Worm (Caenorhabditis elegans) whole organism, L1 larva: ENCODE data around the gene oac-54.
A peak's percentile ranks its signal among the peaks of the same experiment; 100 is the strongest.

ENCODE experiments used
- C16A3.4 ChIP-seq: fragments of 150-350 bp; optimal IDR thresholded peaks from 2 replicates; lab custom pipeline; 2014; ENCODE audit warnings: missing biosample characterization, missing genetic modification characterization
- C34B4.2 ChIP-seq: sonication (generic microtip); optimal IDR thresholded peaks from 2 replicates; lab custom pipeline; 2017; ENCODE audit warnings: mild to moderate bottlenecking, missing genetic modification characterization, missing compliant biosample characterization
- Y116A8C.19 ChIP-seq: sonication (generic microtip); optimal IDR thresholded peaks from 2 replicates; lab custom pipeline; 2016; ENCODE audit warnings: missing compliant biosample characterization, missing genetic modification characterization, borderline replicate concordance
- ama-1 ChIP-seq: fragments of 150-350 bp; optimal IDR thresholded peaks from 2 replicates; lab custom pipeline; 2014
- blmp-1 ChIP-seq: fragments of 150-350 bp; optimal IDR thresholded peaks from 2 replicates; lab custom pipeline; 2014; ENCODE audit warnings: missing biosample characterization, missing genetic modification characterization
- ceh-63 ChIP-seq: fragments of 200-800 bp; sonication (Bioruptor generic); optimal IDR thresholded peaks from 2 replicates; lab custom pipeline; 2018; ENCODE audit warnings: mild to moderate bottlenecking, missing genetic modification characterization, missing compliant biosample characterization
- ceh-8 ChIP-seq: fragments of 200-800 bp; sonication (Bioruptor generic); optimal IDR thresholded peaks from 2 replicates; lab custom pipeline; 2018; ENCODE audit warnings: mild to moderate bottlenecking, missing genetic modification characterization, moderate library complexity, missing compliant biosample characterization
- ceh-82 ChIP-seq, 3 experiments: fragments of 150-350 bp in 1 of 3; sonication (generic microtip) in 2 of 3; optimal IDR thresholded peaks; 2 replicates each; lab custom pipeline; 2014 to 2017; ENCODE audit warnings: missing biosample characterization in 3 of 3, missing genetic modification characterization in 3 of 3
- ceh-88 ChIP-seq: fragments of 200-800 bp; sonication (Bioruptor generic); IDR thresholded peaks from 2 replicates; pipeline ENCODE4 v1.3.6; 2022; ENCODE audit warnings: missing genetic modification characterization, missing compliant biosample characterization
- ces-1 ChIP-seq: fragments of 150-350 bp; optimal IDR thresholded peaks from 2 replicates; lab custom pipeline; 2014; ENCODE audit warnings: missing biosample characterization, missing genetic modification reagents, missing genetic modification characterization
- efl-1 ChIP-seq, 4 experiments: fragments of 150-350 bp; optimal IDR thresholded peaks in 3 of 4; peaks in 1 of 4; 1 replicate in 1 of 4; 2 replicates in 3 of 4; lab custom pipeline; 2014; ENCODE audit warnings: missing biosample characterization in 2 of 4, missing genetic modification characterization in 2 of 4, missing genetic modification reagents in 2 of 4
- efl-3 ChIP-seq: fragments of 200-800 bp; sonication (Bioruptor generic); optimal IDR thresholded peaks from 2 replicates; lab custom pipeline; 2018; ENCODE audit warnings: mild to moderate bottlenecking, missing genetic modification characterization, missing compliant biosample characterization
- egl-13 ChIP-seq: sonication (generic microtip); optimal IDR thresholded peaks from 2 replicates; lab custom pipeline; 2016; ENCODE audit warnings: missing genotype, missing genetic modification reagents, missing genetic modification characterization, missing compliant biosample characterization
- egl-27 ChIP-seq, 2 experiments: fragments of 150-350 bp in 1 of 2; sonication (generic microtip); optimal IDR thresholded peaks; 3 replicates each; lab custom pipeline; 2017 to 2018; ENCODE audit warnings: missing biosample characterization in 2 of 2, missing genetic modification characterization in 2 of 2, missing genetic modification reagents in 2 of 2
- elt-2 ChIP-seq: sonication (generic microtip); optimal IDR thresholded peaks from 2 replicates; lab custom pipeline; 2016; ENCODE audit warnings: missing genetic modification characterization, mild to moderate bottlenecking, inconsistent platforms, missing compliant biosample characterization, missing genetic modification reagents
- fkh-10 ChIP-seq: sonication (generic microtip); optimal IDR thresholded peaks from 2 replicates; lab custom pipeline; 2017; ENCODE audit warnings: missing biosample characterization, missing genetic modification reagents, missing genetic modification characterization
- fkh-8 ChIP-seq: sonication (generic microtip); optimal IDR thresholded peaks from 2 replicates; lab custom pipeline; 2016; ENCODE audit warnings: mild to moderate bottlenecking, missing genetic modification characterization, missing compliant biosample characterization
- grh-1 ChIP-seq: fragments of 200-800 bp; sonication (Bioruptor generic); IDR thresholded peaks from 2 replicates; pipeline ENCODE4 v1.3.6; 2022; ENCODE audit warnings: missing genetic modification reagents, missing genetic modification characterization, missing compliant biosample characterization
- hlh-4 ChIP-seq: sonication (generic microtip); optimal IDR thresholded peaks from 2 replicates; lab custom pipeline; 2016; ENCODE audit warnings: mild to moderate bottlenecking, missing genetic modification characterization, missing compliant biosample characterization
- irx-1 ChIP-seq: sonication (generic microtip); optimal IDR thresholded peaks from 2 replicates; lab custom pipeline; 2016; ENCODE audit warnings: missing genetic modification characterization, missing compliant biosample characterization
- isw-1 ChIP-seq: fragments of 200-800 bp; sonication (Bioruptor generic); IDR thresholded peaks from 2 replicates; pipeline ENCODE4 v1.3.6; 2022; ENCODE audit warnings: missing genetic modification characterization, missing compliant biosample characterization
- lin-13 ChIP-seq: fragments of 150-350 bp; optimal IDR thresholded peaks from 2 replicates; lab custom pipeline; 2014; ENCODE audit warnings: missing biosample characterization, missing genetic modification reagents, missing genetic modification characterization
- lin-14 ChIP-seq: fragments of 200-800 bp; sonication (Bioruptor generic); optimal IDR thresholded peaks from 2 replicates; lab custom pipeline; 2018; ENCODE audit warnings: mild to moderate bottlenecking, missing genetic modification characterization, moderate library complexity, missing compliant biosample characterization
- lin-15B ChIP-seq: fragments of 150-350 bp; sonication (generic microtip); optimal IDR thresholded peaks from 3 replicates; lab custom pipeline; 2014; ENCODE audit warnings: missing biosample characterization, missing genetic modification characterization
- lin-39 ChIP-seq: fragments of 150-350 bp; optimal IDR thresholded peaks from 2 replicates; lab custom pipeline; 2014; ENCODE audit warnings: missing biosample characterization, missing genetic modification reagents, missing genetic modification characterization
- lir-3 ChIP-seq: sonication (generic microtip); optimal IDR thresholded peaks from 2 replicates; lab custom pipeline; 2016; ENCODE audit warnings: mild to moderate bottlenecking, missing genetic modification characterization, moderate library complexity, missing compliant biosample characterization; ENCODE audit not compliant: poor library complexity
- mab-9 ChIP-seq: fragments of 200-800 bp; sonication (Bioruptor generic); IDR thresholded peaks from 2 replicates; pipeline ENCODE4 v1.3.6; 2022; ENCODE audit warnings: missing genetic modification reagents, missing genetic modification characterization, missing compliant biosample characterization
- mef-2 ChIP-seq: fragments of 150-350 bp; optimal IDR thresholded peaks from 2 replicates; lab custom pipeline; 2014; ENCODE audit warnings: missing biosample characterization, missing genetic modification characterization
- nhr-11 ChIP-seq: fragments of 150-350 bp; optimal IDR thresholded peaks from 2 replicates; lab custom pipeline; 2014; ENCODE audit warnings: missing biosample characterization, missing genetic modification characterization
- nhr-19 ChIP-seq: fragments of 200-800 bp; sonication (Bioruptor generic); conservative IDR thresholded peaks from 2 replicates; pipeline ENCODE4 v1.3.6; 2022; ENCODE audit warnings: missing genetic modification characterization, missing compliant biosample characterization
- nhr-20 ChIP-seq: sonication (generic microtip); optimal IDR thresholded peaks from 2 replicates; lab custom pipeline; 2016; ENCODE audit warnings: mild to moderate bottlenecking, missing genetic modification characterization, missing compliant biosample characterization
- nhr-237 ChIP-seq: fragments of 150-350 bp; optimal IDR thresholded peaks from 2 replicates; lab custom pipeline; 2014; ENCODE audit warnings: missing biosample characterization, missing genetic modification characterization
- nhr-28 ChIP-seq: fragments of 150-350 bp; optimal IDR thresholded peaks from 2 replicates; lab custom pipeline; 2014; ENCODE audit warnings: missing biosample characterization, missing genetic modification characterization
- nhr-47 ChIP-seq: sonication (generic microtip); optimal IDR thresholded peaks from 2 replicates; lab custom pipeline; 2016; ENCODE audit warnings: mild to moderate bottlenecking, missing genetic modification characterization, moderate library complexity, missing compliant biosample characterization
- nhr-71 ChIP-seq: sonication (generic microtip); optimal IDR thresholded peaks from 2 replicates; lab custom pipeline; 2016; ENCODE audit warnings: mild to moderate bottlenecking, missing genetic modification characterization, moderate library complexity, missing compliant biosample characterization
- nhr-76 ChIP-seq: sonication (generic microtip); optimal IDR thresholded peaks from 2 replicates; lab custom pipeline; 2017; ENCODE audit warnings: missing biosample characterization, missing genetic modification characterization
- nhr-84 ChIP-seq: sonication (generic microtip); optimal IDR thresholded peaks from 2 replicates; lab custom pipeline; 2017; ENCODE audit warnings: missing biosample characterization, missing genetic modification characterization
- nhr-85 ChIP-seq: sonication (generic microtip); peaks from one replicate; lab custom pipeline; 2016; ENCODE audit warnings: missing genetic modification characterization, inconsistent platforms, missing compliant biosample characterization
- nhr-90 ChIP-seq: sonication (generic microtip); optimal IDR thresholded peaks from 2 replicates; lab custom pipeline; 2016; ENCODE audit warnings: mild to moderate bottlenecking, missing genetic modification characterization, missing compliant biosample characterization; ENCODE audit not compliant: poor library complexity
- pag-3 ChIP-seq: sonication (generic microtip); optimal IDR thresholded peaks from 2 replicates; lab custom pipeline; 2017; ENCODE audit warnings: missing genetic modification characterization, mild to moderate bottlenecking, missing compliant biosample characterization, antibody characterized with exemption, borderline replicate concordance; ENCODE audit not compliant: insufficient read depth
- pax-3 ChIP-seq: fragments of 200-800 bp; sonication (Bioruptor generic); optimal IDR thresholded peaks from 2 replicates; lab custom pipeline; 2018; ENCODE audit warnings: mild to moderate bottlenecking, missing genetic modification characterization, moderate library complexity, missing compliant biosample characterization
- snu-23 ChIP-seq: sonication (generic microtip); optimal IDR thresholded peaks from 2 replicates; lab custom pipeline; 2016; ENCODE audit warnings: missing genetic modification characterization, missing compliant biosample characterization
- sox-4 ChIP-seq: sonication (generic microtip); optimal IDR thresholded peaks from 2 replicates; lab custom pipeline; 2016; ENCODE audit warnings: missing genetic modification characterization, missing compliant biosample characterization
- sptf-1 ChIP-seq: fragments of 150-350 bp; optimal IDR thresholded peaks from 2 replicates; lab custom pipeline; 2014; ENCODE audit warnings: missing biosample characterization, missing genetic modification characterization
- sup-37 ChIP-seq: fragments of 200-800 bp; sonication (Bioruptor generic); optimal IDR thresholded peaks from 2 replicates; lab custom pipeline; 2018; ENCODE audit warnings: mild to moderate bottlenecking, missing genetic modification characterization, missing compliant biosample characterization
- tbx-2 ChIP-seq: sonication (generic microtip); optimal IDR thresholded peaks from 2 replicates; lab custom pipeline; 2016; ENCODE audit warnings: missing genetic modification characterization, missing compliant biosample characterization
- vab-15 ChIP-seq: sonication (generic microtip); optimal IDR thresholded peaks from 2 replicates; lab custom pipeline; 2017; ENCODE audit warnings: missing genotype, mild to moderate bottlenecking, missing genetic modification characterization, missing compliant biosample characterization
- zag-1 ChIP-seq: fragments of 150-350 bp; optimal IDR thresholded peaks from 2 replicates; lab custom pipeline; 2014; ENCODE audit warnings: missing biosample characterization, missing genetic modification characterization
- zip-4 ChIP-seq: fragments of 200-800 bp; sonication (Bioruptor generic); optimal IDR thresholded peaks from 2 replicates; lab custom pipeline; 2018; ENCODE audit warnings: mild to moderate bottlenecking, missing genetic modification characterization, moderate library complexity, missing compliant biosample characterization
- ztf-4 ChIP-seq: fragments of 150-350 bp; optimal IDR thresholded peaks from 2 replicates; lab custom pipeline; 2014; ENCODE audit warnings: missing biosample characterization, missing genetic modification characterization

The oac-54 gene

ce11 chrII:9112851-9113250 lies 45.1 kb upstream of the oac-54 start, which contains the start of gene jun-1 (continued):
- TF ChIP-seq nhr-47 (tag; lab: Kevin White, UChicago) (peak; percentile 85), nhr-20 (tag; lab: Kevin White, UChicago) (peak; percentile 96), nhr-237 (tag; lab: Kevin White, UChicago) (peak; percentile 92), sox-4 (tag; lab: Kevin White, UChicago) (no peak), mab-9 (GFP tag; lab: Robert Waterston, UW) (0 out of 2 replicates have a peak, but pooled peaks have one; percentile 42), pag-3 (tag; lab: Kevin White, UChicago) (no peak), egl-27 (tag; optimal IDR thresholded peaks at IDR 0.05; lab: Kevin White, UChicago) (peak; percentile 55 to 86), hlh-4 (tag; lab: Kevin White, UChicago) (no peak), C16A3.4 (tag; lab: Kevin White, UChicago) (peak; percentile 78), lir-3 (tag; lab: Kevin White, UChicago) (peak; percentile 60), C34B4.2 (tag; lab: Kevin White, UChicago) (no peak), Y116A8C.19 (tag; lab: Kevin White, UChicago) (no peak), vab-15 (tag; lab: Kevin White, UChicago) (no peak), egl-13 (tag; lab: Kevin White, UChicago) (peak; percentile 14), ztf-4 (tag; lab: Kevin White, UChicago) (peak; percentile 68), nhr-76 (tag; lab: Kevin White, UChicago) (no peak), nhr-11 (peak; percentile 75), sptf-1 (tag; lab: Kevin White, UChicago) (no peak), zip-4 (GFP tag; lab: Kevin White, UChicago) (peak; percentile 24), lin-14 (peak; percentile 97), ceh-63 (GFP tag; lab: Kevin White, UChicago) (no peak), nhr-85 (tag; lab: Kevin White, UChicago) (peak; percentile 98), lin-15B (tag; lab: Kevin White, UChicago) (peak; percentile 37), sup-37 (GFP tag; lab: Kevin White, UChicago) (peak; percentile 28), tbx-2 (tag; lab: Kevin White, UChicago) (peak; percentile 87), irx-1 (tag; lab: Kevin White, UChicago) (peak; percentile 74), fkh-8 (tag; lab: Kevin White, UChicago) (peak; percentile 88), fkh-10 (peak; percentile 49), lin-39 (tag; lab: Kevin White, UChicago) (peak; percentile 29), efl-3 (GFP tag; lab: Kevin White, UChicago) (no peak), nhr-84 (tag; lab: Kevin White, UChicago) (no peak), lin-13 (GFP tag; lab: Kevin White, UChicago) (peak; percentile 77), ceh-8 (GFP tag; lab: Kevin White, UChicago) (no peak), nhr-19 (peak; percentile 84), nhr-90 (peak; percentile 80), zag-1 (no peak), nhr-71 (peak; percentile 96), efl-1 (optimal IDR thresholded peaks at IDR 0.05; lab: Kevin White, UChicago) (peak; percentile 82 to 90), efl-1 (GFP tag; optimal IDR thresholded peaks at IDR 0.05 in 1 of 2; lab: Kevin White, UChicago) (peak; percentile 59 to 95), elt-2 (no peak), blmp-1 (tag; lab: Kevin White, UChicago) (peak; percentile 76), pax-3 (peak; percentile 48), ces-1 (GFP tag; lab: Kevin White, UChicago) (no peak), mef-2 (no peak), ama-1 (lab: Kevin White, UChicago) (no peak), nhr-28 (peak; percentile 68), ceh-82 (tag; optimal IDR thresholded peaks at IDR 0.05; lab: Kevin White, UChicago) (peak; percentile 58 to 84 (median 61)), isw-1 (peak; percentile 75), ceh-88 (peak; percentile 49; the same call in 1 of the 2 replicates), snu-23 (GFP tag; lab: Kevin White, UChicago) (peak; percentile 93), grh-1 (GFP tag; lab: Robert Waterston, UW) (peak; percentile 83)
